Fruit fly (Drosophila melanogaster): ENCODE measurements around the gene Pi4KIIalpha.

- TF ChIP-seq Blimp-1 (GFP tag; optimal IDR thresholded peaks at IDR 0.05) = no peak
- TF ChIP-seq Eip75B (GFP tag; optimal IDR thresholded peaks at IDR 0.05) = no peak
- no peak for TF ChIP-seq Hr39 (GFP tag; optimal IDR thresholded peaks at IDR 0.05)
- TF ChIP-seq CG34406 (GFP tag; optimal IDR thresholded peaks at IDR 0.05) = no peak
- no peak for TF ChIP-seq svp (GFP tag)
- TF ChIP-seq CG7368 (GFP tag; optimal IDR thresholded peaks at IDR 0.05) = no peak
- no peak for TF ChIP-seq CG15336 (GFP tag; IDR thresholded peaks at IDR 0.05)
- TF ChIP-seq eg (GFP tag; IDR thresholded peaks at IDR 0.05) = no peak
- no peak for TF ChIP-seq CG3919 (GFP tag; optimal IDR thresholded peaks at IDR 0.05)
- no peak for TF ChIP-seq Sox15 (GFP tag; optimal IDR thresholded peaks at IDR 0.05)
- no peak for TF ChIP-seq Lpt (GFP tag; optimal IDR thresholded peaks at IDR 0.05)
- no peak for TF ChIP-seq Hr4 (GFP tag; optimal IDR thresholded peaks at IDR 0.05)
These were observed 25.1 kb upstream of the Pi4KIIalpha start, which contains the start of gene PolZ2 for dm6 chr3R:5588573-5588972.

All from whole organism, prepupa.